Worm (Caenorhabditis elegans) whole organism, L4 larva: ENCODE data around the gene Y37E11AL.1.

Source experiments
- F49E8.2 ChIP-seq: sonication (generic microtip); optimal IDR thresholded peaks from 2 replicates; lab custom pipeline; 2016; ENCODE audit warnings: missing compliant biosample characterization, mild to moderate bottlenecking, missing genetic modification characterization, borderline replicate concordance
- R02D3.7 ChIP-seq: fragments of 150-350 bp; sonication (generic microtip); optimal IDR thresholded peaks from 3 replicates; lab custom pipeline; 2014; ENCODE audit warnings: missing biosample characterization, missing genetic modification characterization
- T20F7.1 ChIP-seq: fragments of 200-800 bp; sonication (Bioruptor generic); optimal IDR thresholded peaks from 2 replicates; lab custom pipeline; 2018; ENCODE audit warnings: mild to moderate bottlenecking, missing genetic modification characterization, missing compliant biosample characterization
- T26A8.4 ChIP-seq: fragments of 200-800 bp; sonication (Bioruptor generic); IDR thresholded peaks from 2 replicates; pipeline ENCODE4 v1.3.6; 2022; ENCODE audit warnings: missing genetic modification characterization, missing compliant biosample characterization
- Y105C5A.15 ChIP-seq: fragments of 200-800 bp; sonication (Bioruptor generic); IDR thresholded peaks from 2 replicates; pipeline ENCODE4 v1.3.6; 2022; ENCODE audit warnings: missing genetic modification characterization, missing compliant biosample characterization
- Y48G9A.11 ChIP-seq: fragments of 200-800 bp; sonication (Bioruptor generic); IDR thresholded peaks from 2 replicates; pipeline ENCODE4 v1.3.6; 2022; ENCODE audit warnings: missing genetic modification reagents, missing genetic modification characterization, missing compliant biosample characterization
- ZK337.2 ChIP-seq: fragments of 200-800 bp; sonication (Bioruptor generic); IDR thresholded peaks from 2 replicates; pipeline ENCODE4 v1.3.6; 2022; ENCODE audit warnings: missing genetic modification reagents, missing genetic modification characterization, missing compliant biosample characterization
- ZK546.5 ChIP-seq, 2 experiments: sonication (generic microtip); optimal IDR thresholded peaks; 2 replicates each; lab custom pipeline; 2017; ENCODE audit warnings: missing biosample characterization in 2 of 2, missing genetic modification characterization in 2 of 2
- arid-1 ChIP-seq: fragments of 200-800 bp; sonication (Bioruptor generic); conservative IDR thresholded peaks from 2 replicates; pipeline ENCODE4 v1.3.6; 2022; ENCODE audit warnings: missing genetic modification reagents, missing genetic modification characterization, missing compliant biosample characterization
- ceh-20 ChIP-seq: fragments of 200-800 bp; sonication (Bioruptor generic); IDR thresholded peaks from 2 replicates; pipeline ENCODE4 v1.3.6; 2022; ENCODE audit warnings: missing genetic modification reagents, missing genetic modification characterization, missing compliant biosample characterization
- ceh-32 ChIP-seq: sonication (generic microtip); optimal IDR thresholded peaks from 2 replicates; lab custom pipeline; 2016; ENCODE audit warnings: mild to moderate bottlenecking, missing genetic modification characterization, missing compliant biosample characterization; ENCODE audit not compliant: poor library complexity
- ceh-62 ChIP-seq: sonication (generic microtip); optimal IDR thresholded peaks from 2 replicates; lab custom pipeline; 2017; ENCODE audit warnings: missing biosample characterization, missing genetic modification characterization
- ceh-82 ChIP-seq: sonication (generic microtip); optimal IDR thresholded peaks from 2 replicates; lab custom pipeline; 2017; ENCODE audit warnings: missing biosample characterization, missing genetic modification characterization
- cey-2 ChIP-seq: sonication (generic microtip); optimal IDR thresholded peaks from 3 replicates; lab custom pipeline; 2017; ENCODE audit warnings: missing genetic modification characterization, mild to moderate bottlenecking, missing compliant biosample characterization, antibody characterized with exemption, borderline replicate concordance; ENCODE audit not compliant: insufficient read depth
- ctbp-1 ChIP-seq: fragments of 200-800 bp; sonication (Bioruptor generic); IDR thresholded peaks from 2 replicates; pipeline ENCODE4 v1.3.6; 2022; ENCODE audit warnings: missing genetic modification reagents, missing genetic modification characterization, missing compliant biosample characterization
- daf-8 ChIP-seq: fragments of 200-800 bp; sonication (Bioruptor generic); IDR thresholded peaks from 2 replicates; pipeline ENCODE4 v1.3.6; 2022; ENCODE audit warnings: missing genetic modification characterization, missing compliant biosample characterization
- dmd-6 ChIP-seq: fragments of 200-800 bp; sonication (Bioruptor generic); IDR thresholded peaks from 2 replicates; pipeline ENCODE4 v1.3.6; 2022; ENCODE audit warnings: missing genetic modification reagents, missing genetic modification characterization, missing compliant biosample characterization
- dmd-8 ChIP-seq: fragments of 200-800 bp; sonication (Bioruptor generic); IDR thresholded peaks from 2 replicates; pipeline ENCODE4 v1.3.6; 2022; ENCODE audit warnings: missing genetic modification characterization, missing compliant biosample characterization
- dpl-1 ChIP-seq: fragments of 150-350 bp; optimal IDR thresholded peaks from 2 replicates; lab custom pipeline; 2014; ENCODE audit warnings: missing biosample characterization, missing genetic modification reagents, missing genetic modification characterization
- fos-1 ChIP-seq: fragments of 150-350 bp; optimal IDR thresholded peaks from 2 replicates; lab custom pipeline; 2014; ENCODE audit warnings: missing biosample characterization, missing genetic modification characterization
- hif-1 ChIP-seq, 2 experiments: sonication (generic microtip); optimal IDR thresholded peaks; 2 replicates each; lab custom pipeline; 2016 to 2017; ENCODE audit warnings: missing compliant biosample characterization in 2 of 2, missing genetic modification characterization in 2 of 2, missing genetic modification reagents in 2 of 2, missing genotype in 2 of 2, mild to moderate bottlenecking in 1 of 2
- hmg-1.1 ChIP-seq: fragments of 200-800 bp; sonication (Bioruptor generic); IDR thresholded peaks from 2 replicates; pipeline ENCODE4 v1.3.6; 2022; ENCODE audit warnings: missing genetic modification reagents, missing genetic modification characterization, missing compliant biosample characterization
- lim-7 ChIP-seq: fragments of 200-800 bp; sonication (Bioruptor generic); IDR thresholded peaks from 2 replicates; pipeline ENCODE4 v1.3.6; 2022; ENCODE audit warnings: missing genetic modification characterization, missing compliant biosample characterization
- lin-13 ChIP-seq: fragments of 150-350 bp; optimal IDR thresholded peaks from 2 replicates; lab custom pipeline; 2014; ENCODE audit warnings: missing biosample characterization, missing genetic modification reagents, missing genetic modification characterization
- lin-15B ChIP-seq: fragments of 150-350 bp; sonication (generic microtip); optimal IDR thresholded peaks from 3 replicates; lab custom pipeline; 2014; ENCODE audit warnings: missing biosample characterization, missing genetic modification characterization
- lin-29 ChIP-seq: fragments of 200-800 bp; sonication (Bioruptor generic); IDR thresholded peaks from 2 replicates; pipeline ENCODE4 v1.3.6; 2022; ENCODE audit warnings: missing genetic modification reagents, missing genetic modification characterization, missing compliant biosample characterization
- lin-39 ChIP-seq: fragments of 150-350 bp; optimal IDR thresholded peaks from 2 replicates; lab custom pipeline; 2014; ENCODE audit warnings: missing biosample characterization, missing genetic modification reagents, missing genetic modification characterization
- mep-1 ChIP-seq: fragments of 150-350 bp; sonication (generic microtip); optimal IDR thresholded peaks from 3 replicates; lab custom pipeline; 2014; ENCODE audit warnings: missing biosample characterization, missing genetic modification characterization
- nhr-10 ChIP-seq: fragments of 150-350 bp; optimal IDR thresholded peaks from 2 replicates; lab custom pipeline; 2014; ENCODE audit warnings: missing biosample characterization, missing genetic modification characterization
- nhr-11 ChIP-seq: fragments of 150-350 bp; optimal IDR thresholded peaks from 2 replicates; lab custom pipeline; 2014; ENCODE audit warnings: missing biosample characterization, missing genetic modification characterization
- nhr-111 ChIP-seq: fragments of 200-800 bp; sonication (Bioruptor generic); optimal IDR thresholded peaks from 2 replicates; lab custom pipeline; 2018; ENCODE audit warnings: mild to moderate bottlenecking, missing genetic modification characterization, missing compliant biosample characterization
- nhr-25 ChIP-seq: sonication (generic microtip); optimal IDR thresholded peaks from 2 replicates; lab custom pipeline; 2017; ENCODE audit warnings: missing genetic modification characterization, mild to moderate bottlenecking, missing compliant biosample characterization, antibody characterized with exemption, moderate library complexity, borderline replicate concordance; ENCODE audit not compliant: insufficient read depth
- nhr-28 ChIP-seq: fragments of 150-350 bp; optimal IDR thresholded peaks from 2 replicates; lab custom pipeline; 2014; ENCODE audit warnings: missing biosample characterization, missing genetic modification characterization
- nhr-6 ChIP-seq: fragments of 150-350 bp; optimal IDR thresholded peaks from 2 replicates; lab custom pipeline; 2014; ENCODE audit warnings: missing biosample characterization, missing genetic modification characterization
- nhr-77 ChIP-seq: fragments of 150-350 bp; optimal IDR thresholded peaks from 2 replicates; lab custom pipeline; 2014; ENCODE audit warnings: missing biosample characterization, missing genetic modification characterization
- pqm-1 ChIP-seq: sonication (generic microtip); optimal IDR thresholded peaks from 2 replicates; lab custom pipeline; 2017; ENCODE audit warnings: missing biosample characterization, missing genetic modification characterization
- sdz-12 ChIP-seq: fragments of 200-800 bp; sonication (Bioruptor generic); optimal IDR thresholded peaks from 2 replicates; lab custom pipeline; 2018; ENCODE audit warnings: mild to moderate bottlenecking, missing genetic modification characterization, missing compliant biosample characterization
- set-16 ChIP-seq: fragments of 200-800 bp; sonication (Bioruptor generic); IDR thresholded peaks from 2 replicates; pipeline ENCODE4 v1.3.6; 2022; ENCODE audit warnings: missing genetic modification reagents, missing genetic modification characterization, missing compliant biosample characterization
- spr-1 ChIP-seq: sonication (generic microtip); optimal IDR thresholded peaks from 2 replicates; lab custom pipeline; 2016; ENCODE audit warnings: mild to moderate bottlenecking, missing genetic modification characterization, missing compliant biosample characterization
- tag-97 ChIP-seq: fragments of 200-800 bp; sonication (Bioruptor generic); IDR thresholded peaks from 2 replicates; pipeline ENCODE4 v1.3.6; 2022; ENCODE audit warnings: missing genetic modification characterization, missing compliant biosample characterization
- vab-7 ChIP-seq: fragments of 200-800 bp; sonication (Bioruptor generic); IDR thresholded peaks from 2 replicates; pipeline ENCODE4 v1.3.6; 2022; ENCODE audit warnings: missing genetic modification reagents, missing genetic modification characterization, missing compliant biosample characterization
- zip-11 ChIP-seq: fragments of 200-800 bp; sonication (Bioruptor generic); IDR thresholded peaks from 2 replicates; pipeline ENCODE4 v1.3.6; 2022; ENCODE audit warnings: missing genetic modification characterization, missing compliant biosample characterization

Gene Y37E11AL.1

DNA sequence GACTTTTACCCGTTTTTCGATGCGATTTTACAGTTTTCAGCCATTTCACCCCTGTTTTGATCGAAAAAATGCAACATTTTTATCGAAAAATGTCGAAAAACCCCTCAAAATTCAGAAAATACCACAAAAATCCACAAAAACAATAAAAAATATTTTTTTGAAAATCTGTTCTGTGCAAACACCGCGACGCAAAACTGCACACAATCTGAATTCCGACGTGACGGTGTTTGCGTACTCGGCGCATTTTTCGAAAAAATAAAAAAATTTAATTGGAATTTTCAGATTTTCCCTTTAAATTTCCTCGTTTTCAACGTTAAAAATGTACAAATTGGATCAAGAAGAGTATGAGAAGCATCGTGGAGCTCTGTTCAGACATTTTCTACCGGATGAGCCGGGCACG, 16.5 kb downstream of the Y37E11AL.1 start, which contains the start of gene smgl-2 (continued):
- 0 out of 2 replicates have a peak, but pooled peaks have one; percentile 29 for TF ChIP-seq ceh-20
- no peak for TF ChIP-seq lim-7
- peak; percentile 54 for TF ChIP-seq mep-1
- no peak for TF ChIP-seq Y48G9A.11 (GFP tag; lab: Robert Waterston, UW)
- TF ChIP-seq hmg-1.1 (GFP tag; lab: Robert Waterston, UW): peak; percentile 43
- TF ChIP-seq zip-11 (GFP tag; lab: Robert Waterston, UW): no peak
- no peak for TF ChIP-seq daf-8 (GFP tag; lab: Robert Waterston, UW)
- TF ChIP-seq nhr-10: no peak
- no peak for TF ChIP-seq cey-2 (tag; lab: Kevin White, UChicago)
- TF ChIP-seq Y105C5A.15 (GFP tag; lab: Robert Waterston, UW): no peak
- no peak for TF ChIP-seq ZK337.2 (GFP tag; lab: Robert Waterston, UW)
- TF ChIP-seq vab-7 (GFP tag; lab: Robert Waterston, UW): no peak
- no peak for TF ChIP-seq tag-97
- TF ChIP-seq lin-29 (GFP tag; lab: Robert Waterston, UW): no peak
- no peak for TF ChIP-seq spr-1 (tag; lab: Kevin White, UChicago)
- TF ChIP-seq ceh-62 (tag; lab: Kevin White, UChicago): no peak
- TF ChIP-seq T20F7.1: no peak
- no peak for TF ChIP-seq ZK546.5 (tag; optimal IDR thresholded peaks at IDR 0.05; lab: Kevin White, UChicago)
- TF ChIP-seq nhr-25: no peak
- peak; percentile 10 for TF ChIP-seq nhr-77
- TF ChIP-seq pqm-1 (tag; lab: Kevin White, UChicago): no peak
- no peak for TF ChIP-seq ctbp-1
- TF ChIP-seq arid-1 (GFP tag; lab: Robert Waterston, UW): no peak
- no peak for TF ChIP-seq sdz-12
- no peak for TF ChIP-seq nhr-11 (tag; lab: Kevin White, UChicago)
- TF ChIP-seq lin-13 (GFP tag; lab: Kevin White, UChicago): peak; percentile 37
- peak; percentile 38 for TF ChIP-seq lin-15B (tag; lab: Kevin White, UChicago)
- TF ChIP-seq fos-1 (tag; lab: Kevin White, UChicago): no peak
- TF ChIP-seq nhr-28 (tag; lab: Kevin White, UChicago): peak; percentile 32
- TF ChIP-seq dpl-1 (GFP tag; lab: Kevin White, UChicago): peak; percentile 86
- no peak for TF ChIP-seq ceh-82 (tag; lab: Kevin White, UChicago)
- no peak for TF ChIP-seq ceh-32 (tag; lab: Kevin White, UChicago)
- peak; percentile 10 for TF ChIP-seq nhr-6
- TF ChIP-seq hif-1 (tag; optimal IDR thresholded peaks at IDR 0.05; lab: Kevin White, UChicago): peak in 1 of 2 experiments; percentile 0
- TF ChIP-seq T26A8.4 (GFP tag; lab: Robert Waterston, UW): no peak; the same call in 1 of the 2 replicates
- no peak for TF ChIP-seq F49E8.2 (tag; lab: Kevin White, UChicago)

DNA sequence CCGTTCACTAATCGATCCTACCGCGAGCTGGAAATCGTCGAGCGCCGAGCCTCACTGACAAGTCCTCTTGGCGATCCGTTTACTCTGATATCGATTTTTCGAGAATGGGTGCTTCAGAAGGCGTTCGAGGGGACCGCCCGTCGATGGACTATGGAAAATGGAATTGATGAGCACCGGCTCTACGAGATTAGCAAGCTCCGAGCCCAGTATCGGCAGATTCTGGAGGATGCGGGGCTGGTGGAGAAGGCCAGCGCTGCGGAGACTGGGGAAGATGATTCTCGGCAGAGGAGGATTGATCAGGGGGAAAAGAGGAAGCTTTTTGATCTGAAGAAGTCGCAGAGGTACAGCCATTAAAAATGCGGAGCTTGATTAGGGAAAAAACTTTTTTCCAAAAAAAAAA, 22.1 kb downstream of the Y37E11AL.1 start:
- TF ChIP-seq set-16 (GFP tag; lab: Robert Waterston, UW): peak; percentile 78
- no peak for TF ChIP-seq mep-1
- TF ChIP-seq lin-39: no peak
- 0 out of 2 replicates have a peak, but pooled peaks have one; percentile 3 for TF ChIP-seq dmd-8 (GFP tag; lab: Robert Waterston, UW)
- TF ChIP-seq R02D3.7 (tag; lab: Kevin White, UChicago): no peak
- TF ChIP-seq nhr-111: no peak
- TF ChIP-seq ceh-20: no peak
- no peak for TF ChIP-seq dmd-6 (GFP tag; lab: Robert Waterston, UW)
- TF ChIP-seq, all 104 proteins: peak for 2
